Fruit fly (Drosophila melanogaster): ENCODE data around the gene CG6441.

dm6 chr2L:7497265-7497664, 22.8 kb downstream of the CG6441 start, which contains the start of gene Obp28a:
- TF ChIP-seq CTCF (optimal IDR thresholded peaks at IDR 0.05) (no peak), CG8478 (optimal IDR thresholded peaks at IDR 0.05) (no peak)

Data from S2 (cell line).